Worm (Caenorhabditis elegans): Measurements from ENCODE around the gene F52H2.3.

Gene F52H2.3

ce11 chrX:2541003-2541521 is at the start of gene F52H2.3:
F52H2.3 (minus strand) TSS chrX:2541053.
- TF ChIP-seq nhr-12 (tag; optimal IDR thresholded peaks at IDR 0.05) (no peak), drap-1 (GFP tag; optimal IDR thresholded peaks at IDR 0.05) (no peak), blmp-1 (tag; optimal IDR thresholded peaks at IDR 0.05) (no peak), nhr-28 (tag; optimal IDR thresholded peaks at IDR 0.05) (no peak), flh-1 (GFP tag; optimal IDR thresholded peaks at IDR 0.05) (no peak), elt-3 (tag; optimal IDR thresholded peaks at IDR 0.05) (no peak), mls-2 (tag; optimal IDR thresholded peaks at IDR 0.05) (no peak), cnd-1 (tag; optimal IDR thresholded peaks at IDR 0.05) (no peak), mep-1 (tag; optimal IDR thresholded peaks at IDR 0.05) (no peak), zip-8 (tag; optimal IDR thresholded peaks at IDR 0.05) (no peak), unc-39 (tag; optimal IDR thresholded peaks at IDR 0.05) (no peak), sptf-1 (tag; optimal IDR thresholded peaks at IDR 0.05) (no peak), hlh-1 (tag; optimal IDR thresholded peaks at IDR 0.05) (no peak), ces-1 (GFP tag; optimal IDR thresholded peaks at IDR 0.05) (no peak), unc-120 (tag; optimal IDR thresholded peaks at IDR 0.05; ENCODE audit: poor library complexity, severe bottlenecking) (no peak), mab-5 (tag; optimal IDR thresholded peaks at IDR 0.05) (no peak)

- TF ChIP-seq elt-3 (tag; optimal IDR thresholded peaks at IDR 0.05) = no peak
- no peak for TF ChIP-seq ztf-11 (tag; optimal IDR thresholded peaks at IDR 0.05)
- no peak for TF ChIP-seq nhr-12 (tag; optimal IDR thresholded peaks at IDR 0.05)
- TF ChIP-seq lin-13 (tag; optimal IDR thresholded peaks at IDR 0.05) = no peak
- no peak for TF ChIP-seq zip-8 (tag; optimal IDR thresholded peaks at IDR 0.05)
- TF ChIP-seq nhr-237 (tag; optimal IDR thresholded peaks at IDR 0.05) = no peak
- TF ChIP-seq nhr-28 (tag; optimal IDR thresholded peaks at IDR 0.05) = no peak
- TF ChIP-seq nhr-2 (tag; optimal IDR thresholded peaks at IDR 0.05) = no peak
- TF ChIP-seq snpc-4 (tag; optimal IDR thresholded peaks at IDR 0.05) = no peak
- no peak for TF ChIP-seq lin-32 (GFP tag; optimal IDR thresholded peaks at IDR 0.05)
- no peak for TF ChIP-seq ceh-39 (tag; optimal IDR thresholded peaks at IDR 0.05)
- no peak for TF ChIP-seq lsy-2 (tag; optimal IDR thresholded peaks at IDR 0.05)
- TF ChIP-seq hlh-1 (tag; optimal IDR thresholded peaks at IDR 0.05) = no peak
Observed at ce11 chrX:2590023-2590422, 49.2 kb upstream of the F52H2.3 start.

ce11 chrX:2588012-2588411 is 47.2 kb upstream of the F52H2.3 start:
- no peak for TF ChIP-seq mls-2 (tag; optimal IDR thresholded peaks at IDR 0.05)
- TF ChIP-seq M03D4.4 (tag; optimal IDR thresholded peaks at IDR 0.05) = no peak
- TF ChIP-seq flh-1 (GFP tag; optimal IDR thresholded peaks at IDR 0.05) = no peak
- TF ChIP-seq lin-32 (GFP tag; optimal IDR thresholded peaks at IDR 0.05) = no peak
- no peak for TF ChIP-seq ceh-39 (tag; optimal IDR thresholded peaks at IDR 0.05)
- no peak for TF ChIP-seq ceh-83 (GFP tag; optimal IDR thresholded peaks at IDR 0.05)
- no peak for TF ChIP-seq mep-1 (tag; optimal IDR thresholded peaks at IDR 0.05)
- TF ChIP-seq sptf-1 (tag; optimal IDR thresholded peaks at IDR 0.05) = no peak
- TF ChIP-seq pha-4 (tag; optimal IDR thresholded peaks at IDR 0.05) = no peak
- TF ChIP-seq bed-3 (GFP tag; optimal IDR thresholded peaks at IDR 0.05) = no peak
- TF ChIP-seq cnd-1 (tag; optimal IDR thresholded peaks at IDR 0.05) = no peak
- no peak for TF ChIP-seq mab-5 (tag; optimal IDR thresholded peaks at IDR 0.05)
- no peak for TF ChIP-seq unc-62 (GFP tag; optimal IDR thresholded peaks at IDR 0.05)

ce11 chrX:2585655-2586054 is 44.8 kb upstream of the F52H2.3 start, which contains the start of gene H01M10.2:
H01M10.2 (minus strand) TSS chrX:2585755.
- no peak for TF ChIP-seq ham-2 (GFP tag; optimal IDR thresholded peaks at IDR 0.05)
- no peak for TF ChIP-seq tbx-8 (GFP tag; optimal IDR thresholded peaks at IDR 0.05)
- no peak for TF ChIP-seq cnd-1 (tag; optimal IDR thresholded peaks at IDR 0.05)
- no peak for TF ChIP-seq pha-4 (tag; optimal IDR thresholded peaks at IDR 0.05)
- TF ChIP-seq elt-3 (tag; optimal IDR thresholded peaks at IDR 0.05) = no peak
- TF ChIP-seq nhr-12 (tag; optimal IDR thresholded peaks at IDR 0.05) = no peak

- TF ChIP-seq unc-120 (tag; optimal IDR thresholded peaks at IDR 0.05; ENCODE audit: poor library complexity, severe bottlenecking) (no peak), bed-3 (GFP tag; optimal IDR thresholded peaks at IDR 0.05) (no peak), hlh-1 (tag; optimal IDR thresholded peaks at IDR 0.05) (no peak), mep-1 (tag; optimal IDR thresholded peaks at IDR 0.05) (no peak), snpc-4 (tag; optimal IDR thresholded peaks at IDR 0.05) (no peak), lin-13 (tag; optimal IDR thresholded peaks at IDR 0.05) (no peak), ham-2 (GFP tag; optimal IDR thresholded peaks at IDR 0.05) (peak; percentile 96), M03D4.4 (tag; optimal IDR thresholded peaks at IDR 0.05) (peak; percentile 4), mls-2 (tag; optimal IDR thresholded peaks at IDR 0.05) (peak; percentile 71), mab-5 (tag; optimal IDR thresholded peaks at IDR 0.05) (no peak), lin-32 (GFP tag; optimal IDR thresholded peaks at IDR 0.05) (no peak), unc-62 (GFP tag; optimal IDR thresholded peaks at IDR 0.05) (no peak), sem-2 (GFP tag; optimal IDR thresholded peaks at IDR 0.05) (no peak), ceh-83 (GFP tag; optimal IDR thresholded peaks at IDR 0.05) (no peak), drap-1 (GFP tag; optimal IDR thresholded peaks at IDR 0.05) (no peak), unc-39 (tag; optimal IDR thresholded peaks at IDR 0.05) (no peak), blmp-1 (tag; optimal IDR thresholded peaks at IDR 0.05) (no peak), elt-3 (tag; optimal IDR thresholded peaks at IDR 0.05) (no peak), nhr-12 (tag; optimal IDR thresholded peaks at IDR 0.05) (no peak), cnd-1 (tag; optimal IDR thresholded peaks at IDR 0.05) (peak; percentile 49), lsy-2 (tag; optimal IDR thresholded peaks at IDR 0.05) (no peak), ztf-11 (tag; optimal IDR thresholded peaks at IDR 0.05) (no peak), flh-1 (GFP tag; optimal IDR thresholded peaks at IDR 0.05) (no peak), nhr-2 (tag; optimal IDR thresholded peaks at IDR 0.05) (peak; percentile 61), sptf-1 (tag; optimal IDR thresholded peaks at IDR 0.05) (peak; percentile 59)
Observed at ce11 chrX:2583135-2583683, 42.4 kb upstream of the F52H2.3 start.
